Worm (Caenorhabditis elegans) whole organism, L3 larva: Measurements from ENCODE around the gene marc-2.

Experiments used
- R02D3.7 ChIP-seq: fragments of 150-350 bp; optimal IDR thresholded peaks from 2 replicates; lab custom pipeline; 2014; ENCODE audit warnings: missing biosample characterization, missing genetic modification characterization
- ZK546.5 ChIP-seq: sonication (generic microtip); optimal IDR thresholded peaks from 2 replicates; lab custom pipeline; 2017; ENCODE audit warnings: missing biosample characterization, missing genetic modification characterization
- ceh-16 ChIP-seq: sonication (generic microtip); optimal IDR thresholded peaks from 2 replicates; lab custom pipeline; 2017; ENCODE audit warnings: missing biosample characterization, missing genetic modification characterization
- ceh-82 ChIP-seq: fragments of 150-350 bp; optimal IDR thresholded peaks from 2 replicates; lab custom pipeline; 2014; ENCODE audit warnings: missing biosample characterization, missing genetic modification characterization
- lin-39 ChIP-seq: fragments of 150-350 bp; optimal IDR thresholded peaks from 2 replicates; lab custom pipeline; 2018; ENCODE audit warnings: missing biosample characterization, missing genetic modification reagents, missing genetic modification characterization
- mdl-1 ChIP-seq: fragments of 150-350 bp; optimal IDR thresholded peaks from 2 replicates; lab custom pipeline; 2014; ENCODE audit warnings: missing biosample characterization, missing genetic modification characterization
- nhr-12 ChIP-seq: fragments of 150-350 bp; optimal IDR thresholded peaks from 2 replicates; lab custom pipeline; 2014; ENCODE audit warnings: missing biosample characterization, missing genetic modification characterization
- nhr-28 ChIP-seq: fragments of 150-350 bp; optimal IDR thresholded peaks from 2 replicates; lab custom pipeline; 2014; ENCODE audit warnings: missing biosample characterization, missing genetic modification characterization
- nhr-67 ChIP-seq: fragments of 150-350 bp; optimal IDR thresholded peaks from 2 replicates; lab custom pipeline; 2014; ENCODE audit warnings: missing biosample characterization, missing genetic modification characterization
- sea-2 ChIP-seq: fragments of 150-350 bp; sonication (generic microtip); optimal IDR thresholded peaks from 4 replicates; lab custom pipeline; 2014; ENCODE audit warnings: missing biosample characterization, missing genetic modification reagents, missing genetic modification characterization
- snpc-4 ChIP-seq: fragments of 150-350 bp; optimal IDR thresholded peaks from 2 replicates; lab custom pipeline; 2014; ENCODE audit warnings: missing biosample characterization, missing genetic modification characterization
- tbx-2 ChIP-seq: sonication (generic microtip); optimal IDR thresholded peaks from 2 replicates; lab custom pipeline; 2016; ENCODE audit warnings: mild to moderate bottlenecking, missing genetic modification characterization, missing compliant biosample characterization
- unc-62 ChIP-seq: fragments of 150-350 bp; sonication (generic microtip); optimal IDR thresholded peaks from 4 replicates; lab custom pipeline; 2014; ENCODE audit warnings: missing biosample characterization, missing genetic modification reagents, missing genetic modification characterization

- TF ChIP-seq tbx-2 (tag; lab: Kevin White, UChicago) (no peak), ZK546.5 (tag; lab: Kevin White, UChicago) (no peak), R02D3.7 (tag; lab: Kevin White, UChicago) (no peak), ceh-16 (no peak), snpc-4 (tag; lab: Kevin White, UChicago) (no peak), nhr-67 (tag; lab: Kevin White, UChicago) (no peak), nhr-12 (no peak), sea-2 (GFP tag; lab: Kevin White, UChicago) (no peak), lin-39 (tag; lab: Kevin White, UChicago) (no peak), mdl-1 (tag; lab: Kevin White, UChicago) (no peak), unc-62 (GFP tag; lab: Kevin White, UChicago) (no peak), nhr-28 (no peak), ceh-82 (tag; lab: Kevin White, UChicago) (no peak)
Observed at ce11 chrII:10708660-10709059, 47.9 kb upstream of the marc-2 start, which contains the start of gene bli-1.
